Worm (Caenorhabditis elegans): ENCODE data around the gene nlp-43.

DNA sequence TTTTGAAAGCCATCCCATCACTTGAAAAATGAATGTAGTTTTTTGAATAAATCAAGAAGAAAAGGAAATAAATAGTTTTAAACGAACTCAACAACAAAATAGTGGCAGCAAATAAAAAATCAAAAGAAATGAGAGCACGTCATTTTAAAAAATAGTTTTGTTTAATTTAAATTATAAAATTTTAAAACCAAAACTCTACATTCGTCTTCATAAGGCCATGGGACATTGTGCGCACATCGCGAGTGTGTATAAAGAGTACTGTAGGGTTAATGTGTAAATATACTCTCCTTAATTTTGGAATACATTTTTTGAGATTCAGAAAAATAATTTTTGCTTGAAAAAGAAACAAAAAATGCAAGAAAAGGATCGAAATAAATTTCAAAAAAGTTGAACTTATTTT lies 9.7 kb downstream of the nlp-43 start, which contains the start of gene C45G9.15:
- no peak for TF ChIP-seq zag-1 (tag; optimal IDR thresholded peaks at IDR 0.05)
- no peak for TF ChIP-seq elt-3 (tag; optimal IDR thresholded peaks at IDR 0.05)
